Worm (Caenorhabditis elegans) whole organism, early embryonic: ENCODE measurements around the gene srw-127.

Experiments used
- B0310.2 ChIP-seq: sonication (generic microtip); optimal IDR thresholded peaks from 2 replicates; lab custom pipeline; 2016; ENCODE audit warnings: mild to moderate bottlenecking, missing genetic modification characterization, missing compliant biosample characterization
- F13C5.2 ChIP-seq: sonication (generic microtip); optimal IDR thresholded peaks from 2 replicates; lab custom pipeline; 2017; ENCODE audit warnings: mild to moderate bottlenecking, missing genetic modification characterization, inconsistent platforms, missing compliant biosample characterization
- aly-1 ChIP-seq: sonication (generic microtip); optimal IDR thresholded peaks from 2 replicates; lab custom pipeline; 2016; ENCODE audit warnings: missing genetic modification characterization, missing compliant biosample characterization
- ama-1 ChIP-seq: fragments of 150-350 bp; optimal IDR thresholded peaks from 2 replicates; lab custom pipeline; 2014
- ceh-13 ChIP-seq: fragments of 200-800 bp; sonication (Bioruptor generic); optimal IDR thresholded peaks from 2 replicates; lab custom pipeline; 2018; ENCODE audit warnings: mild to moderate bottlenecking, missing genetic modification characterization, missing compliant biosample characterization
- ceh-36 ChIP-seq: sonication (generic microtip); optimal IDR thresholded peaks from 2 replicates; lab custom pipeline; 2016; ENCODE audit warnings: missing genetic modification characterization, inconsistent platforms, missing compliant biosample characterization
- ets-7 ChIP-seq: sonication (generic microtip); optimal IDR thresholded peaks from 2 replicates; lab custom pipeline; 2016; ENCODE audit warnings: missing genotype, missing genetic modification characterization, missing compliant biosample characterization
- flt-1 ChIP-seq: fragments of 200-800 bp; sonication (Bioruptor generic); IDR thresholded peaks from 2 replicates; pipeline ENCODE4 v1.3.6; 2022; ENCODE audit warnings: missing genetic modification characterization, missing compliant biosample characterization
- hmbx-1 ChIP-seq: sonication (generic microtip); optimal IDR thresholded peaks from 2 replicates; lab custom pipeline; 2016; ENCODE audit warnings: mild to moderate bottlenecking, missing genetic modification characterization, missing compliant biosample characterization
- hmg-4 ChIP-seq: fragments of 200-800 bp; sonication (Bioruptor generic); optimal IDR thresholded peaks from 2 replicates; lab custom pipeline; 2018; ENCODE audit warnings: mild to moderate bottlenecking, missing genetic modification characterization, missing compliant biosample characterization
- hnd-1 ChIP-seq: sonication (generic microtip); optimal IDR thresholded peaks from 2 replicates; lab custom pipeline; 2016; ENCODE audit warnings: missing genetic modification characterization, missing compliant biosample characterization
- pes-1 ChIP-seq: fragments of 200-800 bp; sonication (Bioruptor generic); IDR thresholded peaks from 2 replicates; pipeline ENCODE4 v1.3.6; 2022; ENCODE audit warnings: missing genetic modification reagents, missing genetic modification characterization, missing compliant biosample characterization
- scrt-1 ChIP-seq: fragments of 200-800 bp; sonication (Bioruptor generic); IDR thresholded peaks from 2 replicates; pipeline ENCODE4 v1.3.6; 2022; ENCODE audit warnings: missing genetic modification characterization, missing compliant biosample characterization
- sea-1 ChIP-seq: fragments of 200-800 bp; sonication (Bioruptor generic); conservative IDR thresholded peaks from 2 replicates; pipeline ENCODE4 v1.3.6; 2022; ENCODE audit warnings: missing genetic modification characterization, missing compliant biosample characterization
- tbx-11 ChIP-seq: fragments of 200-800 bp; sonication (Bioruptor generic); IDR thresholded peaks from 2 replicates; pipeline ENCODE4 v1.3.6; 2022; ENCODE audit warnings: missing genetic modification characterization, missing compliant biosample characterization
- tbx-37 ChIP-seq: fragments of 200-800 bp; sonication (Bioruptor generic); conservative IDR thresholded peaks from 2 replicates; pipeline ENCODE4 v1.3.6; 2022; ENCODE audit warnings: missing genetic modification reagents, missing genetic modification characterization, missing compliant biosample characterization
- tra-4 ChIP-seq: sonication (generic microtip); optimal IDR thresholded peaks from 2 replicates; lab custom pipeline; 2017; ENCODE audit warnings: missing genetic modification characterization, missing compliant biosample characterization

Gene srw-127

ce11 chrV:7003850-7004249 is 8.9 kb upstream of the srw-127 start, which contains the start of gene srab-4:
Gene srab-4, plus strand, starts transcription at chrV:7004150.
- TF ChIP-seq B0310.2 = no peak
- no peak for TF ChIP-seq tbx-11 (GFP tag; lab: Robert Waterston, UW)
- no peak for TF ChIP-seq pes-1
- no peak for TF ChIP-seq hnd-1
- no peak for TF ChIP-seq ceh-13
- TF ChIP-seq ets-7 (tag; lab: Kevin White, UChicago) = no peak
- TF ChIP-seq ceh-36 (tag; lab: Kevin White, UChicago) = no peak
- TF ChIP-seq flt-1 = no peak
- TF ChIP-seq hmg-4 (GFP tag; lab: Kevin White, UChicago) = no peak
- TF ChIP-seq hmbx-1 (tag; lab: Kevin White, UChicago) = no peak
- TF ChIP-seq scrt-1 = no peak
- TF ChIP-seq sea-1 (GFP tag; lab: Robert Waterston, UW) = no peak
- no peak for TF ChIP-seq tbx-37 (GFP tag; lab: Robert Waterston, UW)

ce11 chrV:7005964-7006363 is 6.8 kb upstream of the srw-127 start, which contains the start of gene spig-10:
Gene spig-10, plus strand, starts transcription at chrV:7006264.
- no peak for TF ChIP-seq ceh-36 (tag; lab: Kevin White, UChicago)
- no peak for TF ChIP-seq F13C5.2 (tag; lab: Kevin White, UChicago)
- TF ChIP-seq tbx-37 (GFP tag; lab: Robert Waterston, UW) = no peak
- TF ChIP-seq hmbx-1 (tag; lab: Kevin White, UChicago) = no peak
- no peak for TF ChIP-seq ama-1 (lab: Kevin White, UChicago)
- TF ChIP-seq tra-4 (tag; lab: Kevin White, UChicago) = no peak
- TF ChIP-seq sea-1 (GFP tag; lab: Robert Waterston, UW) = no peak

- TF ChIP-seq flt-1 (no peak), ets-7 (tag; lab: Kevin White, UChicago) (no peak), F13C5.2 (tag; lab: Kevin White, UChicago) (no peak), scrt-1 (no peak), B0310.2 (no peak), sea-1 (GFP tag; lab: Robert Waterston, UW) (no peak), ama-1 (lab: Kevin White, UChicago) (no peak), aly-1 (tag; lab: Kevin White, UChicago) (no peak), tra-4 (tag; lab: Kevin White, UChicago) (no peak), tbx-11 (GFP tag; lab: Robert Waterston, UW) (no peak), ceh-36 (tag; lab: Kevin White, UChicago) (no peak), tbx-37 (GFP tag; lab: Robert Waterston, UW) (no peak), hnd-1 (no peak), hmg-4 (GFP tag; lab: Kevin White, UChicago) (no peak), ceh-13 (no peak), hmbx-1 (tag; lab: Kevin White, UChicago) (no peak), pes-1 (no peak)
Observed at ce11 chrV:7007307-7007706, 5.4 kb upstream of the srw-127 start, which contains the start of gene drd-10. Gene drd-10, plus strand, starts transcription at chrV:7007607.

- TF ChIP-seq tbx-11 (GFP tag; lab: Robert Waterston, UW) (no peak), F13C5.2 (tag; lab: Kevin White, UChicago) (no peak), hnd-1 (no peak), B0310.2 (no peak), sea-1 (GFP tag; lab: Robert Waterston, UW) (no peak), tbx-37 (GFP tag; lab: Robert Waterston, UW) (no peak), pes-1 (no peak)
Observed at ce11 chrV:7009461-7009860, 3.3 kb upstream of the srw-127 start, which contains the start of gene C33G8.2. Gene C33G8.2, plus strand, starts transcription at chrV:7009761.

- TF ChIP-seq ets-7 (tag; lab: Kevin White, UChicago) (no peak), F13C5.2 (tag; lab: Kevin White, UChicago) (no peak), hmg-4 (GFP tag; lab: Kevin White, UChicago) (no peak), sea-1 (GFP tag; lab: Robert Waterston, UW) (no peak), pes-1 (no peak), ceh-36 (tag; lab: Kevin White, UChicago) (no peak), ceh-13 (no peak), scrt-1 (no peak), hmbx-1 (tag; lab: Kevin White, UChicago) (no peak), aly-1 (tag; lab: Kevin White, UChicago) (no peak), tra-4 (tag; lab: Kevin White, UChicago) (no peak), tbx-11 (GFP tag; lab: Robert Waterston, UW) (no peak), hnd-1 (no peak), ama-1 (lab: Kevin White, UChicago) (no peak), flt-1 (no peak), B0310.2 (no peak), tbx-37 (GFP tag; lab: Robert Waterston, UW) (no peak)
Observed at ce11 chrV:7015872-7016271, 3.2 kb downstream of the srw-127 start, which contains the start of gene C33G8.13. Gene C33G8.13, minus strand, starts transcription at chrV:7015972.

- TF ChIP-seq tra-4 (tag; lab: Kevin White, UChicago) (no peak), ets-7 (tag; lab: Kevin White, UChicago) (no peak), tbx-37 (GFP tag; lab: Robert Waterston, UW) (no peak), flt-1 (no peak), F13C5.2 (tag; lab: Kevin White, UChicago) (no peak), sea-1 (GFP tag; lab: Robert Waterston, UW) (no peak), scrt-1 (no peak), pes-1 (no peak), aly-1 (tag; lab: Kevin White, UChicago) (no peak), tbx-11 (GFP tag; lab: Robert Waterston, UW) (no peak), hnd-1 (no peak), B0310.2 (no peak), ceh-36 (tag; lab: Kevin White, UChicago) (no peak)
Observed at ce11 chrV:7017059-7017458, 4.3 kb downstream of the srw-127 start, which contains the start of gene srsx-32. Gene srsx-32, plus strand, starts transcription at chrV:7017359.

- TF ChIP-seq F13C5.2 (tag; lab: Kevin White, UChicago) (no peak), hmg-4 (GFP tag; lab: Kevin White, UChicago) (no peak), sea-1 (GFP tag; lab: Robert Waterston, UW) (no peak), scrt-1 (no peak)
Observed at ce11 chrV:7021772-7022171, 9.1 kb downstream of the srw-127 start, which contains the start of gene F20A1.4. Gene F20A1.4, minus strand, starts transcription at chrV:7021872.
